Fruit fly (Drosophila melanogaster) whole organism, embryonic: Measurements from ENCODE around the gene Lrrk.
A peak's percentile ranks its signal among the peaks of the same experiment; 100 is the strongest.

Source experiments
- CG10321 ChIP-seq: fragments of 200-800 bp; sonication (Bioruptor generic); IDR thresholded peaks from 2 replicates; pipeline ENCODE4 v1.3.6; 2022; ENCODE audit warnings: missing biosample characterization, missing genetic modification characterization
- CG10979 ChIP-seq: fragments of 200-800 bp; sonication (Bioruptor generic); optimal IDR thresholded peaks from 2 replicates; lab custom pipeline; 2018; ENCODE audit warnings: missing biosample characterization, mild to moderate bottlenecking, missing genetic modification characterization, moderate library complexity
- CG13123 ChIP-seq: fragments of 200-800 bp; sonication (Bioruptor generic); optimal IDR thresholded peaks from 2 replicates; lab custom pipeline; 2016; ENCODE audit warnings: missing biosample characterization, missing genetic modification characterization
- CG13894 ChIP-seq: fragments of 200-800 bp; sonication (Bioruptor generic); optimal IDR thresholded peaks from 3 replicates; lab custom pipeline; 2018; ENCODE audit warnings: missing biosample characterization, mild to moderate bottlenecking, missing genetic modification characterization, moderate library complexity
- CG15073 ChIP-seq: fragments of 200-800 bp; sonication (Bioruptor generic); optimal IDR thresholded peaks from 2 replicates; lab custom pipeline; 2016; ENCODE audit warnings: missing biosample characterization, missing genetic modification characterization
- CG15601 ChIP-seq: fragments of 200-800 bp; sonication (Bioruptor generic); optimal IDR thresholded peaks from 3 replicates; lab custom pipeline; 2019; ENCODE audit warnings: missing biosample characterization, mild to moderate bottlenecking, missing genetic modification characterization, moderate library complexity
- CG17186 ChIP-seq: fragments of 200-800 bp; sonication (Bioruptor generic); optimal IDR thresholded peaks from 3 replicates; lab custom pipeline; 2017; ENCODE audit warnings: missing biosample characterization, missing genetic modification reagents, missing genetic modification characterization
- CG18619 ChIP-seq: fragments of 200-800 bp; sonication (Bioruptor generic); optimal IDR thresholded peaks from 3 replicates; lab custom pipeline; 2017; ENCODE audit warnings: missing biosample characterization, mild to moderate bottlenecking, missing genetic modification characterization
- CG2129 ChIP-seq: fragments of 200-800 bp; sonication (Bioruptor generic); IDR thresholded peaks from 2 replicates; pipeline ENCODE4 v1.3.6; 2022; ENCODE audit warnings: missing biosample characterization, missing genetic modification characterization; ENCODE audit not compliant: partially characterized antibody
- CG30403 ChIP-seq: fragments of 200-800 bp; sonication (Bioruptor generic); optimal IDR thresholded peaks from 3 replicates; lab custom pipeline; 2016; ENCODE audit warnings: missing biosample characterization, missing genetic modification characterization
- CG3281 ChIP-seq: fragments of 200-800 bp; sonication (Bioruptor generic); optimal IDR thresholded peaks from 3 replicates; lab custom pipeline; 2017; ENCODE audit warnings: missing biosample characterization, mild to moderate bottlenecking, missing genetic modification characterization
- CG3838 ChIP-seq: fragments of 200-800 bp; sonication (Bioruptor generic); optimal IDR thresholded peaks from 3 replicates; lab custom pipeline; 2016; ENCODE audit warnings: missing biosample characterization, missing genetic modification characterization
- CG4854 ChIP-seq: fragments of 200-800 bp; sonication (Bioruptor generic); optimal IDR thresholded peaks from 2 replicates; lab custom pipeline; 2016; ENCODE audit warnings: missing biosample characterization, missing genetic modification characterization, inconsistent platforms
- CG5180 ChIP-seq: fragments of 200-800 bp; sonication (Bioruptor generic); optimal IDR thresholded peaks from 3 replicates; lab custom pipeline; 2017; ENCODE audit warnings: missing biosample characterization, missing genetic modification characterization, mild to moderate bottlenecking, moderate library complexity, missing genetic modification reagents
- CG6175 ChIP-seq: fragments of 200-800 bp; sonication (Bioruptor generic); IDR thresholded peaks from 3 replicates; pipeline ENCODE4 v1.3.6; 2022; ENCODE audit warnings: missing biosample characterization, missing genetic modification characterization
- CG7271 ChIP-seq: fragments of 200-800 bp; sonication (Bioruptor generic); optimal IDR thresholded peaks from 2 replicates; lab custom pipeline; 2018; ENCODE audit warnings: missing biosample characterization, mild to moderate bottlenecking, missing genetic modification characterization, moderate library complexity
- CG7556 ChIP-seq: fragments of 200-800 bp; sonication (Bioruptor generic); optimal IDR thresholded peaks from 2 replicates; lab custom pipeline; 2017; ENCODE audit warnings: missing biosample characterization, mild to moderate bottlenecking, missing genetic modification characterization
- CG8290 ChIP-seq, 3 experiments: fragments of 200-800 bp; sonication (Bioruptor generic); optimal IDR thresholded peaks; 2 replicates each; lab custom pipeline; 2016 to 2019; ENCODE audit warnings: missing biosample characterization in 3 of 3, missing genetic modification characterization in 3 of 3, mild to moderate bottlenecking in 2 of 3, moderate library complexity in 1 of 3
- CG8924 ChIP-seq: fragments of 200-800 bp; optimal IDR thresholded peaks from 3 replicates; lab custom pipeline; 2019; ENCODE audit warnings: missing biosample characterization, mild to moderate bottlenecking, missing genetic modification characterization, moderate library complexity
- CG9437 ChIP-seq: fragments of 200-800 bp; sonication (Bioruptor generic); optimal IDR thresholded peaks from 2 replicates; lab custom pipeline; 2018; ENCODE audit warnings: missing biosample characterization, mild to moderate bottlenecking, missing genetic modification characterization
- CG9932 ChIP-seq: fragments of 200-800 bp; sonication (Bioruptor generic); IDR thresholded peaks from 2 replicates; pipeline ENCODE4 v1.3.6; 2022; ENCODE audit warnings: missing biosample characterization, missing genetic modification characterization
- CoRest ChIP-seq: fragments of 200-800 bp; sonication (Bioruptor generic); optimal IDR thresholded peaks from 3 replicates; lab custom pipeline; 2018; ENCODE audit warnings: missing biosample characterization, mild to moderate bottlenecking, missing genetic modification characterization, moderate library complexity
- E2f1 ChIP-seq: fragments of 200-800 bp; sonication (Bioruptor generic); IDR thresholded peaks from 2 replicates; pipeline ENCODE4 v1.3.6; 2022; ENCODE audit warnings: missing biosample characterization, missing genetic modification characterization
- ERR ChIP-seq: fragments of 200-800 bp; sonication (Bioruptor generic); optimal IDR thresholded peaks from 2 replicates; lab custom pipeline; 2016; ENCODE audit warnings: missing biosample characterization, missing genetic modification characterization
- Ets65A ChIP-seq: fragments of 200-800 bp; sonication (Bioruptor generic); peaks from one replicate; lab custom pipeline; 2016; ENCODE audit warnings: missing biosample characterization, missing genetic modification characterization
- HmgD ChIP-seq: fragments of 200-800 bp; sonication (Bioruptor generic); optimal IDR thresholded peaks from 3 replicates; lab custom pipeline; 2016; ENCODE audit warnings: missing biosample characterization, missing genetic modification characterization
- Hmr ChIP-seq: fragments of 200-800 bp; sonication (Bioruptor generic); optimal IDR thresholded peaks from 3 replicates; lab custom pipeline; 2017; ENCODE audit warnings: mild to moderate bottlenecking, missing biosample characterization, missing genetic modification reagents, missing genetic modification characterization
- Lhr ChIP-seq: fragments of 200-800 bp; sonication (Bioruptor generic); optimal IDR thresholded peaks from 3 replicates; lab custom pipeline; 2017; ENCODE audit warnings: mild to moderate bottlenecking, missing biosample characterization, missing genetic modification reagents, missing genetic modification characterization
- Oli ChIP-seq: fragments of 200-800 bp; sonication (Bioruptor generic); optimal IDR thresholded peaks from 2 replicates; lab custom pipeline; 2018; ENCODE audit warnings: missing biosample characterization, mild to moderate bottlenecking, missing genetic modification characterization, moderate library complexity
- Opbp ChIP-seq: fragments of 200-800 bp; sonication (Bioruptor generic); IDR thresholded peaks from 3 replicates; pipeline ENCODE4 v1.3.6; 2022; ENCODE audit warnings: missing biosample characterization, missing genetic modification characterization; ENCODE audit not compliant: partially characterized antibody
- Ptx1 ChIP-seq: fragments of 200-800 bp; sonication (Bioruptor generic); IDR thresholded peaks from 2 replicates; pipeline ENCODE4 v1.3.6; 2022; ENCODE audit warnings: missing biosample characterization, missing genetic modification characterization
- Sry-β ChIP-seq: fragments of 200-800 bp; sonication (Bioruptor generic); optimal IDR thresholded peaks from 2 replicates; lab custom pipeline; 2018; ENCODE audit warnings: missing biosample characterization, mild to moderate bottlenecking, missing genetic modification characterization, moderate library complexity
- ash1 ChIP-seq: fragments of 200-800 bp; sonication (Bioruptor generic); optimal IDR thresholded peaks from 2 replicates; lab custom pipeline; 2018; ENCODE audit warnings: missing biosample characterization, mild to moderate bottlenecking, missing genetic modification characterization
- br ChIP-seq: fragments of >200 bp; optimal IDR thresholded peaks from 2 replicates; lab custom pipeline; 2017
- caup ChIP-seq: fragments of 200-800 bp; sonication (Bioruptor generic); optimal IDR thresholded peaks from 3 replicates; lab custom pipeline; 2017; ENCODE audit warnings: missing biosample characterization, mild to moderate bottlenecking, missing genetic modification characterization, moderate library complexity; ENCODE audit not compliant: severe bottlenecking
- dpn ChIP-seq, 2 experiments: fragments of 200-800 bp; sonication (Bioruptor generic); optimal IDR thresholded peaks; 3 replicates each; lab custom pipeline; 2016; ENCODE audit warnings: missing biosample characterization in 2 of 2, missing genetic modification characterization in 2 of 2
- emc ChIP-seq: fragments of 200-800 bp; sonication (Bioruptor generic); optimal IDR thresholded peaks from 2 replicates; lab custom pipeline; 2016; ENCODE audit warnings: missing biosample characterization, missing genetic modification characterization
- gfzf ChIP-seq: fragments of 200-800 bp; sonication (Bioruptor generic); optimal IDR thresholded peaks from 2 replicates; lab custom pipeline; 2016; ENCODE audit warnings: missing biosample characterization, mild to moderate bottlenecking, missing genetic modification characterization, moderate library complexity
- grn ChIP-seq: fragments of 200-800 bp; sonication (Bioruptor generic); optimal IDR thresholded peaks from 3 replicates; lab custom pipeline; 2017; ENCODE audit warnings: missing biosample characterization, missing genetic modification characterization
- gsb ChIP-seq: fragments of 200-800 bp; sonication (Bioruptor generic); IDR thresholded peaks from 2 replicates; pipeline ENCODE4 v1.3.6; 2022; ENCODE audit warnings: missing biosample characterization, missing genetic modification characterization
- gsb-n ChIP-seq: fragments of 200-800 bp; sonication (Bioruptor generic); optimal IDR thresholded peaks from 3 replicates; lab custom pipeline; 2018; ENCODE audit warnings: missing biosample characterization, mild to moderate bottlenecking, missing genetic modification characterization
- kni ChIP-seq: fragments of 200-800 bp; sonication (Bioruptor generic); optimal IDR thresholded peaks from 3 replicates; lab custom pipeline; 2017; ENCODE audit warnings: mild to moderate bottlenecking, missing biosample characterization, missing genetic modification reagents, missing genetic modification characterization
- nerfin-2 ChIP-seq: fragments of 200-800 bp; sonication (Bioruptor generic); IDR thresholded peaks from 2 replicates; pipeline ENCODE4 v1.3.6; 2022; ENCODE audit warnings: missing biosample characterization, missing genetic modification characterization; ENCODE audit not compliant: partially characterized antibody
- nmo ChIP-seq: fragments of 200-800 bp; sonication (Bioruptor generic); optimal IDR thresholded peaks from 2 replicates; lab custom pipeline; 2018; ENCODE audit warnings: missing biosample characterization, mild to moderate bottlenecking, missing genetic modification characterization, moderate library complexity
- twi ChIP-seq: fragments of 200-800 bp; optimal IDR thresholded peaks from 2 replicates; lab custom pipeline; 2019; ENCODE audit warnings: missing biosample characterization, mild to moderate bottlenecking, missing genetic modification characterization, moderate library complexity
- tx ChIP-seq: fragments of 200-800 bp; sonication (Bioruptor generic); optimal IDR thresholded peaks from 2 replicates; lab custom pipeline; 2016; ENCODE audit warnings: missing biosample characterization, missing genetic modification characterization
- yki ChIP-seq: fragments of >200 bp; optimal IDR thresholded peaks from 3 replicates; lab custom pipeline; 2018
- zfh2 ChIP-seq: fragments of 200-800 bp; sonication (Bioruptor generic); optimal IDR thresholded peaks from 2 replicates; lab custom pipeline; 2016; ENCODE audit warnings: missing biosample characterization, missing genetic modification characterization

The Lrrk gene

DNA sequence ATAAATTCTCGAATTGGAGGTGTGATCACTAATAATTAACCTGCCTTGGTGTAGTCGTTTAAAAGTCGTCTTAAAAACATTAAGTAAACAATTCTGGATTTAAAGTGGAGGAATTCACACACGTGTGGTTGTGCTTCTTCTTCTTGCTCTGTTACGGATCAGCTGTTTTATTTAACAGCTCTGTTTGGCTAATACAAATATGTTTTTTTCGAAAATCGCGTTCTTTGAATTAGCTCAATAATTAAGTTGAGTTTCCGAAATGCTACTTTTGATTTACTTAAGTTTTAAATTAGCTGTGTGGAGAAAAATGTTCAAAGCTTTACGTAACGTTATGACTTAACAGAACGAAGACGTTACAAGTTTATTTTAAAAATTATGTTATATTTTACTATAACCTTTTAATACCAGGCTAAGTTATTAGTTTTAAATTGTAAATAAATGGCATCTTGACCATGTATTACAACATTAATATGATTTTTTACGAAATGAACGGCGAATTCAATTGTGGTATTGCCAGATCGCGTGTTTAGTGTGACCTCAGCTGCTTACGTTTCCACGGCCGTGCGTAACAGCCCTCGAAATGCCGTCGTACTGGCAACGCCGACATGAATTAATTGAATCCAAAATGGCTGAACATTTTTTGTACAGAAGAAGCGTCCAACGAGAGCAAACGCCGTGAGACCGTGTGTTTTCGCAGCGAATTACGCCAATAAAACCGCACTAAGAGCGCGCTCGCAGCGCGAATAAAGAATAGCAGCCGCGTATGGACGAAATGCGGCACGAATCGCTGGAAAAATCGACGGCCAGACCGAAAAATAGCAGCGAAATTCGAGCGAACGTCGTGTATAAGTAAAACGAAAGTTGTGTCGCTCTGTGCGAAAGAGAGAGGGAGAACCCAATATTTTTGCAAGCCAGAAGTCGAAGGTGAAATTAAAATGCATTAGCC, 42.5 kb upstream of the Lrrk start, which contains the start of the genes Pus1 and bon (continued):
- TF ChIP-seq gsb-n (no peak), CG15073 (GFP tag; lab: Kevin White, UChicago) (no peak), kni (GFP tag; lab: Kevin White, UChicago) (peak; percentile 30), CG4854 (GFP tag; lab: Kevin White, UChicago) (no peak), CG2129 (no peak), CG7271 (no peak), br (no peak), Ets65A (GFP tag; lab: Kevin White, UChicago) (peak; percentile 51), CG18619 (GFP tag; lab: Kevin White, UChicago) (no peak), CG3838 (GFP tag; lab: Kevin White, UChicago) (no peak), dpn (GFP tag; optimal IDR thresholded peaks at IDR 0.05; lab: Kevin White, UChicago) (peak; percentile 5 to 34), CG7556 (GFP tag; lab: Kevin White, UChicago) (no peak), CG13894 (tag; lab: Kevin White, UChicago) (no peak), Sry-β (GFP tag; lab: Kevin White, UChicago) (no peak), Oli (tag; lab: Kevin White, UChicago) (no peak), HmgD (GFP tag; lab: Kevin White, UChicago) (no peak), emc (GFP tag; lab: Kevin White, UChicago) (no peak), E2f1 (GFP tag; lab: Robert Waterston, UW) (no peak), CG6175 (GFP tag; lab: Robert Waterston, UW) (no peak), CG8290 (GFP tag; optimal IDR thresholded peaks at IDR 0.05; lab: Kevin White, UChicago) (no peak), CG8290 (tag; optimal IDR thresholded peaks at IDR 0.05; lab: Kevin White, UChicago) (peak in 1 of 2 experiments; percentile 67), CoRest (tag; lab: Kevin White, UChicago) (no peak), Hmr (GFP tag; lab: Kevin White, UChicago) (peak; percentile 15), CG3281 (GFP tag; lab: Kevin White, UChicago) (no peak), CG17186 (GFP tag; lab: Kevin White, UChicago) (peak; percentile 64), CG8924 (peak; percentile 36), gsb (GFP tag; lab: Robert Waterston, UW) (no peak), CG15601 (tag; lab: Kevin White, UChicago) (peak; percentile 14), Lhr (GFP tag; lab: Kevin White, UChicago) (peak; percentile 51), Opbp (0 out of 3 replicates have a peak, but pooled peaks have one; percentile 30), ash1 (GFP tag; lab: Kevin White, UChicago) (no peak), nmo (GFP tag; lab: Kevin White, UChicago) (peak; percentile 29), yki (lab: Kevin White, UChicago) (no peak), zfh2 (peak; percentile 17), gfzf (GFP tag; lab: Kevin White, UChicago) (peak; percentile 60), CG9437 (GFP tag; lab: Kevin White, UChicago) (peak; percentile 100), CG5180 (GFP tag; lab: Kevin White, UChicago) (no peak), nerfin-2 (GFP tag; lab: Robert Waterston, UW) (no peak), CG10321 (GFP tag; lab: Robert Waterston, UW) (no peak), grn (GFP tag; lab: Kevin White, UChicago) (no peak), ERR (GFP tag; lab: Kevin White, UChicago) (no peak), CG30403 (GFP tag; lab: Kevin White, UChicago) (peak; percentile 25), caup (GFP tag; lab: Kevin White, UChicago) (no peak), twi (tag; lab: Kevin White, UChicago) (no peak), Ptx1 (GFP tag; lab: Robert Waterston, UW) (no peak), CG9932 (GFP tag; lab: Robert Waterston, UW) (peak; percentile 54), tx (GFP tag; lab: Kevin White, UChicago) (peak; percentile 33), CG13123 (GFP tag; lab: Kevin White, UChicago) (no peak), CG10979 (tag; lab: Kevin White, UChicago) (no peak)
